Fruit fly (Drosophila melanogaster): Measurements from ENCODE around the gene CG5866.
A peak's percentile ranks its signal among the peaks of the same experiment; 100 is the strongest.

Gene CG5866

DNA sequence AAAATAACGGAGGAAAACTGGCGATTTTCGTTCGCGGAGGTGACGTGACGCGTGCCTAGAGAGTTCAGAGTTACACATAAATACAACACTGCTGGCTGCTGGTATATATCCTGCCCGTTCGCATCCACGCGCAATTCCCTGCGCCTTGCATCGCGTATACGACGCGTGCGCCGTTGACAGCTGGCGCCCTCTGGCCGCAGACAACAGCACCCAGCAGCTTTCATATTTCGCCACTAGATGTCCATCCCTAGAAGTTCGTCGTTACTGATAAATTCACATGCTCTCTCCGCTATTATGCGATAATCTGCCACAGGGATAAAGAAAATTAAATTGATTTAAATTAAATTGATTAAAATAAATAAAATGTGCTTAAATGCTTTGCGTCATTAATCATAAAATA, 13.1 kb upstream of the CG5866 start, which contains the start of gene Sur-8 (continued):
- peak; percentile 26 for TF ChIP-seq Atf3 (GFP tag; optimal IDR thresholded peaks at IDR 0.05)
- no peak for TF ChIP-seq sc (optimal IDR thresholded peaks at IDR 0.05)
- TF ChIP-seq sc (GFP tag; optimal IDR thresholded peaks at IDR 0.05) = no peak
- TF ChIP-seq CG4707 (GFP tag; optimal IDR thresholded peaks at IDR 0.05) = no peak
- TF ChIP-seq CG12391 (tag; optimal IDR thresholded peaks at IDR 0.05) = no peak
- TF ChIP-seq jigr1 (GFP tag; IDR thresholded peaks at IDR 0.05) = no peak
- no peak for TF ChIP-seq fd102C (GFP tag; optimal IDR thresholded peaks at IDR 0.05)
- TF ChIP-seq CG15601 (tag; optimal IDR thresholded peaks at IDR 0.05) = no peak
- TF ChIP-seq pzg (GFP tag; optimal IDR thresholded peaks at IDR 0.05) = peak; percentile 35
- no peak for TF ChIP-seq CG3838 (GFP tag; optimal IDR thresholded peaks at IDR 0.05)
- TF ChIP-seq fd3F (GFP tag; optimal IDR thresholded peaks at IDR 0.05) = peak; percentile 29
- no peak for TF ChIP-seq Dll (GFP tag; IDR thresholded peaks at IDR 0.05; ENCODE audit: partially characterized antibody)
- no peak for TF ChIP-seq sens-2 (GFP tag; IDR thresholded peaks at IDR 0.05)
- TF ChIP-seq onecut (GFP tag; IDR thresholded peaks at IDR 0.05) = peak; percentile 73
- no peak for TF ChIP-seq yki (optimal IDR thresholded peaks at IDR 0.05)
- TF ChIP-seq CG4360 (GFP tag; IDR thresholded peaks at IDR 0.05) = no peak
- TF ChIP-seq CG32772 (GFP tag; IDR thresholded peaks at IDR 0.05) = peak; percentile 29; the same call in 1 of the 2 replicates
- TF ChIP-seq slou (GFP tag; optimal IDR thresholded peaks at IDR 0.05) = peak; percentile 17
- TF ChIP-seq Mes4 (GFP tag; optimal IDR thresholded peaks at IDR 0.05) = peak; percentile 36
- peak; percentile 53 for TF ChIP-seq sug (tag; optimal IDR thresholded peaks at IDR 0.05)
- no peak for TF ChIP-seq pan (optimal IDR thresholded peaks at IDR 0.05)
- peak in 1 of 2 experiments; percentile 77 for TF ChIP-seq pan (GFP tag; optimal IDR thresholded peaks at IDR 0.05 in 1 of 2, IDR thresholded peaks at IDR 0.05 in 1 of 2)
- peak; percentile 79 for TF ChIP-seq lab (GFP tag; optimal IDR thresholded peaks at IDR 0.05)
- TF ChIP-seq ab (GFP tag; optimal IDR thresholded peaks at IDR 0.05) = no peak
- TF ChIP-seq Fer3 (tag; optimal IDR thresholded peaks at IDR 0.05) = peak; percentile 49
- TF ChIP-seq CG1233 (GFP tag; optimal IDR thresholded peaks at IDR 0.05) = peak; percentile 61
- peak; percentile 65 for TF ChIP-seq her (GFP tag; optimal IDR thresholded peaks at IDR 0.05)
- peak; percentile 77 for TF ChIP-seq caup (GFP tag; optimal IDR thresholded peaks at IDR 0.05; ENCODE audit: severe bottlenecking)
- TF ChIP-seq nau (GFP tag; optimal IDR thresholded peaks at IDR 0.05) = peak; percentile 30
- no peak for TF ChIP-seq sna (GFP tag; IDR thresholded peaks at IDR 0.05; ENCODE audit: partially characterized antibody)
- TF ChIP-seq CG43689 (GFP tag; IDR thresholded peaks at IDR 0.05) = peak; percentile 48
- TF ChIP-seq CG17359 (tag; optimal IDR thresholded peaks at IDR 0.05) = peak; percentile 53
- TF ChIP-seq Doc3 (GFP tag; IDR thresholded peaks at IDR 0.05; ENCODE audit: partially characterized antibody) = no peak
- no peak for TF ChIP-seq danr (GFP tag; IDR thresholded peaks at IDR 0.05)
- TF ChIP-seq CG1792 (GFP tag; optimal IDR thresholded peaks at IDR 0.05) = peak; percentile 13
- TF ChIP-seq CG12299 (tag; optimal IDR thresholded peaks at IDR 0.05) = no peak
- TF ChIP-seq CG12219 (GFP tag; optimal IDR thresholded peaks at IDR 0.05) = peak; percentile 43
- peak; percentile 64 for TF ChIP-seq CG2120 (GFP tag; optimal IDR thresholded peaks at IDR 0.05)
- no peak for TF ChIP-seq run (tag; optimal IDR thresholded peaks at IDR 0.05)
- no peak for TF ChIP-seq CG14965 (GFP tag; optimal IDR thresholded peaks at IDR 0.05; ENCODE audit: borderline replicate concordance)
- 0 out of 2 replicates have a peak, but pooled peaks have one; percentile 27 for TF ChIP-seq GATAe (GFP tag; conservative IDR thresholded peaks at IDR 0.05)
- TF ChIP-seq CG17328 (GFP tag; IDR thresholded peaks at IDR 0.05) = peak; percentile 70
- TF ChIP-seq CTCF (GFP tag; optimal IDR thresholded peaks at IDR 0.05) = peak; percentile 98
- TF ChIP-seq ftz-f1 (GFP tag; optimal IDR thresholded peaks at IDR 0.05) = peak; percentile 38
- TF ChIP-seq C15 (GFP tag; IDR thresholded peaks at IDR 0.05) = no peak
- peak; percentile 73 for TF ChIP-seq CG14441 (GFP tag; IDR thresholded peaks at IDR 0.05)
- peak; percentile 34 for TF ChIP-seq CG11398 (GFP tag; optimal IDR thresholded peaks at IDR 0.05)
- TF ChIP-seq CG5245 (GFP tag; optimal IDR thresholded peaks at IDR 0.05) = peak; percentile 79
- no peak for TF ChIP-seq Lim3 (GFP tag; IDR thresholded peaks at IDR 0.05)
- peak; percentile 67; the same call in 2 of the 3 replicates for TF ChIP-seq tgo (GFP tag; IDR thresholded peaks at IDR 0.05)
- TF ChIP-seq Pdp1 (GFP tag; optimal IDR thresholded peaks at IDR 0.05) = peak; percentile 54 to 69
- peak; percentile 69 for TF ChIP-seq mam (GFP tag; optimal IDR thresholded peaks at IDR 0.05)
